Fruit fly (Drosophila melanogaster) whole organism, wandering third instar larva: ENCODE measurements around the gene B52.
A peak's percentile ranks its signal among the peaks of the same experiment; 100 is the strongest.

Source experiments
- CG32264 ChIP-seq: fragments of 200-800 bp; sonication (Bioruptor generic); optimal IDR thresholded peaks from 2 replicates; lab custom pipeline; 2016; ENCODE audit warnings: missing biosample characterization, missing genetic modification characterization
- CG9705 ChIP-seq: fragments of 200-800 bp; sonication (Bioruptor generic); optimal IDR thresholded peaks from 2 replicates; lab custom pipeline; 2018; ENCODE audit warnings: missing biosample characterization, mild to moderate bottlenecking, missing genetic modification characterization
- CrebA ChIP-seq: fragments of 200-800 bp; sonication (Bioruptor generic); optimal IDR thresholded peaks from 2 replicates; lab custom pipeline; 2016; ENCODE audit warnings: missing biosample characterization, mild to moderate bottlenecking, missing genetic modification characterization, borderline replicate concordance
- Dfd ChIP-seq: fragments of >200 bp; optimal IDR thresholded peaks from 2 replicates; lab custom pipeline; 2017; ENCODE audit warnings: missing biosample characterization, missing genetic modification characterization
- Dif ChIP-seq: fragments of 200-275, 200-300 bp; sonication (Bioruptor generic); optimal IDR thresholded peaks from 2 replicates; lab custom pipeline; 2018; ENCODE audit warnings: missing biosample characterization, missing genetic modification characterization; ENCODE audit not compliant: partially characterized antibody
- GATAd ChIP-seq: sonication (Bioruptor generic); optimal IDR thresholded peaks from 2 replicates; lab custom pipeline; 2016; ENCODE audit warnings: missing biosample characterization, missing genetic modification characterization
- HLH106 ChIP-seq: fragments of 200-800 bp; optimal IDR thresholded peaks from 3 replicates; lab custom pipeline; 2019; ENCODE audit warnings: missing biosample characterization, mild to moderate bottlenecking, missing genetic modification characterization, moderate library complexity
- Hnf4 ChIP-seq: fragments of 200-800 bp; sonication (Bioruptor generic); optimal IDR thresholded peaks from 2 replicates; lab custom pipeline; 2016; ENCODE audit warnings: missing biosample characterization, mild to moderate bottlenecking, missing genetic modification characterization
- Hr78 ChIP-seq: fragments of >200 bp; optimal IDR thresholded peaks from 2 replicates; lab custom pipeline; 2017; ENCODE audit warnings: missing biosample characterization, missing genetic modification characterization
- Hr83 ChIP-seq: fragments of 200-300 bp; sonication (Bioruptor generic); optimal IDR thresholded peaks from 2 replicates; lab custom pipeline; 2016; ENCODE audit warnings: missing biosample characterization, mild to moderate bottlenecking, missing genetic modification characterization, moderate library complexity; ENCODE audit not compliant: poor library complexity, severe bottlenecking
- Jra ChIP-seq: sonication (Bioruptor generic); optimal IDR thresholded peaks from 2 replicates; lab custom pipeline; 2016; ENCODE audit warnings: missing biosample characterization, missing genetic modification characterization
- Mio ChIP-seq: sonication (Bioruptor generic); optimal IDR thresholded peaks from 2 replicates; lab custom pipeline; 2016; ENCODE audit warnings: missing biosample characterization, missing genetic modification characterization
- Myc ChIP-seq: fragments of >200 bp; optimal IDR thresholded peaks from 2 replicates; lab custom pipeline; 2017
- N ChIP-seq: fragments of >200 bp; optimal IDR thresholded peaks from 2 replicates; lab custom pipeline; 2018; ENCODE audit warnings: missing biosample characterization, missing external identifiers, missing genetic modification characterization
- Rel ChIP-seq, 2 experiments: fragments of 200-800 bp; sonication (Bioruptor generic) in 1 of 2; optimal IDR thresholded peaks; 2 replicates in 1 of 2; 3 replicates in 1 of 2; lab custom pipeline; 2016 to 2019; ENCODE audit warnings: mild to moderate bottlenecking in 2 of 2, missing biosample characterization in 2 of 2, missing genetic modification characterization in 2 of 2, moderate library complexity in 1 of 2
- Sp1 ChIP-seq: fragments of 200-800 bp; sonication (Bioruptor generic); optimal IDR thresholded peaks from 3 replicates; lab custom pipeline; 2019; ENCODE audit warnings: missing biosample characterization, mild to moderate bottlenecking, missing genetic modification characterization, moderate library complexity
- Vsx2 ChIP-seq: fragments of 200-300, 225-300 bp; sonication (Bioruptor generic); optimal IDR thresholded peaks from 2 replicates; lab custom pipeline; 2018; ENCODE audit warnings: missing biosample characterization, missing genetic modification characterization; ENCODE audit not compliant: partially characterized antibody
- br ChIP-seq: fragments of 200-800 bp; sonication (Bioruptor generic); optimal IDR thresholded peaks from 2 replicates; lab custom pipeline; 2016; ENCODE audit warnings: missing biosample characterization, missing genetic modification characterization
- dmrt93B ChIP-seq: fragments of 200-800 bp; sonication (Bioruptor generic); optimal IDR thresholded peaks from 2 replicates; lab custom pipeline; 2018; ENCODE audit warnings: missing biosample characterization, mild to moderate bottlenecking, missing genetic modification characterization
- foxo ChIP-seq, 2 experiments: fragments of 200-800 bp; sonication (Bioruptor generic); optimal IDR thresholded peaks; 2 replicates in 1 of 2; 3 replicates in 1 of 2; lab custom pipeline; 2016 to 2017; ENCODE audit warnings: missing biosample characterization in 2 of 2, missing genetic modification characterization in 2 of 2
- fru ChIP-seq: fragments of 200-800 bp; sonication (Bioruptor generic); optimal IDR thresholded peaks from 3 replicates; lab custom pipeline; 2016; ENCODE audit warnings: missing biosample characterization, mild to moderate bottlenecking, missing genetic modification characterization
- h ChIP-seq: fragments of 200-800 bp; sonication (Bioruptor generic); optimal IDR thresholded peaks from 3 replicates; lab custom pipeline; 2016; ENCODE audit warnings: missing biosample characterization, mild to moderate bottlenecking, missing genetic modification characterization
- jim ChIP-seq: fragments of 175-275, 200-325 bp; sonication (Bioruptor generic); optimal IDR thresholded peaks from 2 replicates; lab custom pipeline; 2016; ENCODE audit warnings: missing biosample characterization, mild to moderate bottlenecking, missing genetic modification characterization
- pan ChIP-seq: fragments of >200 bp; optimal IDR thresholded peaks from 2 replicates; lab custom pipeline; 2017
- psq ChIP-seq: fragments of 200-800 bp; sonication (Bioruptor generic); optimal IDR thresholded peaks from 3 replicates; lab custom pipeline; 2017; ENCODE audit warnings: missing biosample characterization, mild to moderate bottlenecking, missing genetic modification characterization, moderate library complexity
- rgr ChIP-seq: fragments of 200-800 bp; sonication (Bioruptor generic); optimal IDR thresholded peaks from 3 replicates; lab custom pipeline; 2016; ENCODE audit warnings: missing biosample characterization, mild to moderate bottlenecking, missing genetic modification characterization
- sage ChIP-seq: fragments of 200-800 bp; sonication (Bioruptor generic); optimal IDR thresholded peaks from 2 replicates; lab custom pipeline; 2016; ENCODE audit warnings: missing biosample characterization, mild to moderate bottlenecking, missing genetic modification characterization
- sv ChIP-seq: fragments of 200-800 bp; sonication (Bioruptor generic); optimal IDR thresholded peaks from 3 replicates; lab custom pipeline; 2016; ENCODE audit warnings: missing biosample characterization, missing genetic modification characterization
- tai ChIP-seq: sonication (Bioruptor generic); optimal IDR thresholded peaks from 2 replicates; lab custom pipeline; 2016; ENCODE audit warnings: missing biosample characterization, missing genetic modification characterization
- usp ChIP-seq: fragments of >200 bp; optimal IDR thresholded peaks from 2 replicates; lab custom pipeline; 2017; ENCODE audit warnings: missing biosample characterization, missing genetic modification characterization
- woc ChIP-seq: sonication (Bioruptor generic); optimal IDR thresholded peaks from 2 replicates; lab custom pipeline; 2016; ENCODE audit warnings: missing biosample characterization, mild to moderate bottlenecking, missing genetic modification characterization

The B52 gene

dm6 chr3R:13710645-13711044, 49.5 kb downstream of the B52 start:
- peak; percentile 24 for TF ChIP-seq HLH106
- TF ChIP-seq Rel (GFP tag; optimal IDR thresholded peaks at IDR 0.05; lab: Kevin White, UChicago): no peak
- peak; percentile 51 for TF ChIP-seq Rel (tag; optimal IDR thresholded peaks at IDR 0.05; lab: Kevin White, UChicago)
- no peak for TF ChIP-seq dmrt93B (GFP tag; lab: Kevin White, UChicago)
- TF ChIP-seq woc (GFP tag; lab: Kevin White, UChicago): peak; percentile 65

dm6 chr3R:13711735-13712134, 50.6 kb downstream of the B52 start, which contains the start of the genes primo-1 and primo-2:
Gene primo-1 (minus strand): TSS chr3R:13711835.
Gene primo-2 (minus strand): TSS chr3R:13711835.
- TF ChIP-seq N (GFP tag; lab: Kevin White, UChicago): no peak
- no peak for TF ChIP-seq Hr83
- no peak for TF ChIP-seq Myc
- no peak for TF ChIP-seq br (GFP tag; lab: Kevin White, UChicago)
- TF ChIP-seq CrebA: no peak
- no peak for TF ChIP-seq usp (GFP tag; lab: Kevin White, UChicago)
- no peak for TF ChIP-seq Jra (GFP tag; lab: Kevin White, UChicago)
- no peak for TF ChIP-seq Vsx2 (GFP tag; lab: Kevin White, UChicago)
- no peak for TF ChIP-seq pan (lab: Kevin White, UChicago)
- TF ChIP-seq Rel (GFP tag; optimal IDR thresholded peaks at IDR 0.05; lab: Kevin White, UChicago): no peak
- TF ChIP-seq Rel (tag; optimal IDR thresholded peaks at IDR 0.05; lab: Kevin White, UChicago): no peak
- no peak for TF ChIP-seq psq (GFP tag; lab: Kevin White, UChicago)
- no peak for TF ChIP-seq Mio (GFP tag; lab: Kevin White, UChicago)

DNA sequence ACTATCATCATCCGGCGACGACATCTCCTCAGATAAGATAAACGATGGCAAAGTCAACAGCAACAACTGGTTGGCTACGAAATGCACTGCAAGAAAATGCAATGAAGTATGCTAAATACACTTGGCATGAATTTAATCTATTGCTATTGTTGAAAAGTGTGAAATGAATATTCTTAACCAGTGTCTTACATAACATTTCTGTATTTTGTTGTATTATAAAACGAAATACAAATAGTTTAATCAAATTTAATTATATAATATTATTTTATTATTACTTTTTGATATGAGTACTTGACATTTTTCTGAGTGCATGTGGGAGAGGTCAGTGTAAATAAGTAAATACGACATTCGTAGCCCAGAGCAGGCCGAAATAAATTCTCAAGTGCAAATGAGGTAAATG, 52.4 kb downstream of the B52 start:
- TF ChIP-seq HLH106 (peak; percentile 35), Sp1 (peak; percentile 4), psq (GFP tag; lab: Kevin White, UChicago) (peak; percentile 8), rgr (GFP tag; lab: Kevin White, UChicago) (no peak)

DNA sequence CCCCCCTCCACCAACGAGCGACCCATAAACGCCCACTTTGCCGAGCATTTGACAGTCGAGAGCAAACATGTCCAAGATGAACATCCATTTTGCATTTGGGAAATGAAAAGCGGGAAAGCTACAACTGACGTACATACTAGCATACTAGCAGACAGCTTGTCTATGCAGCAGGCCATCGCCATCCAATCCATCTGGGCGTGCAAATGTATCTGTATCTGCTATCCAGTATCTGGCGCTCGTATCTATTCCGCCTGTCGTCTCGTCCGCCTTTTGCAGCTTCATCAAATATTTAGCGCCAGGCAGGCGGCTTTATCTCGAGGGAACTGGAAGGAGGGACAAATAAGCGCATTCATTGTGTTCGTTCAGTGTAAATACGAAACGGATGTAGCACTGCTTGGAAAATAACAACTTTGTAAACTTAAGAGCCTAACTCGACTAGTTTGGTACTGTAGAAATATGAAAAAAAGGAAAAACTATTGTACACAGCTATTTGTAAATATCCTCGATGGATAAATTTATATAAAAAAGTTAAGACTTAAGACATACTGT, 52.9 kb downstream of the B52 start:
- TF ChIP-seq br (GFP tag; lab: Kevin White, UChicago): peak; percentile 25
- TF ChIP-seq h: peak; percentile 3
- no peak for TF ChIP-seq Hr78 (GFP tag; lab: Kevin White, UChicago)
- peak; percentile 41 for TF ChIP-seq Hr83

DNA sequence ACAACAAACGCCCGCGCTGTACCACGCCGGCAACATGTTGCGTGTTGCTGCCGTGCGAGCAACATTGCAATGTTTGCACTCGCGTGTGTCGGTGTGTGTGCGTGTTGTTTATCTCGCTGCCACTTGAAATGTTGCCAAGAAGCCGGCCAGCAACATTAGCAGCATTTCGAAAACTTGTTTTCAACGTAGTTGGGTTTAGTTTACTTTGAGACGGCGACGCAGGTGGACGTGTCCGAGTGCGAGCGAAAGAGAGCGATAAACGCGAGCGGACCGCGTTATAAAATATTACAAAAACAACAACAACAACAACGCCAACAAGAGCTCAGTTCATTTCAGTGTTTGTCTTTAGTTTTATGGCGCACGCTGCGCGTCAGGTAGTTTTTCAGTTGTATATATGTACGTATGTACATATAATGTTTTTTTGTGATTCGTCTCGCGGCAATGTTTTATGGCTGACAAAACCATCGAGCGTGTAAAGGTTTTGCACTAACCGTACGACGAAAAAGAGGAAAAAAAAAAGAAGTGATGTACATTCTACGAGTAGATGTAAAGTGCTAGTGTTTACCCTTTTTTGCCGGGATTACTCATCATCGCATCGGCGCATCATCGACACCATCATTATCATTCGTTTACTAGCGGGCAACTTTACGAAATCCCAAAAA, 54.0 kb downstream of the B52 start, which contains the start of gene kmr:
Gene kmr, plus strand, starts transcription at position 196 of the 662 bp plus-strand sequence.
- TF ChIP-seq jim (GFP tag; lab: Kevin White, UChicago) (no peak), usp (GFP tag; lab: Kevin White, UChicago) (no peak), sage (GFP tag; lab: Kevin White, UChicago) (no peak), Hnf4 (GFP tag; lab: Kevin White, UChicago) (no peak), tai (peak; percentile 41), CrebA (peak; percentile 43), pan (lab: Kevin White, UChicago) (no peak), h (peak; percentile 7), Dfd (GFP tag; lab: Kevin White, UChicago) (no peak), N (GFP tag; lab: Kevin White, UChicago) (peak; percentile 26), sv (no peak), fru (GFP tag; lab: Kevin White, UChicago) (peak; percentile 61), Rel (GFP tag; optimal IDR thresholded peaks at IDR 0.05; lab: Kevin White, UChicago) (no peak), Rel (tag; optimal IDR thresholded peaks at IDR 0.05; lab: Kevin White, UChicago) (no peak), Dif (peak; percentile 34), br (GFP tag; lab: Kevin White, UChicago) (no peak), GATAd (GFP tag; lab: Kevin White, UChicago) (no peak), rgr (GFP tag; lab: Kevin White, UChicago) (peak; percentile 12), CG32264 (GFP tag; lab: Kevin White, UChicago) (no peak), CG9705 (GFP tag; lab: Kevin White, UChicago) (no peak), foxo (GFP tag; optimal IDR thresholded peaks at IDR 0.05; lab: Kevin White, UChicago) (peak in 1 of 2 experiments; percentile 16)
- TF ChIP-seq, all 38 proteins: peak for 8
